Fruit fly (Drosophila melanogaster): Measurements from ENCODE around the gene Cpr64Ac.
A peak's percentile ranks its signal among the peaks of the same experiment; 100 is the strongest.

DNA sequence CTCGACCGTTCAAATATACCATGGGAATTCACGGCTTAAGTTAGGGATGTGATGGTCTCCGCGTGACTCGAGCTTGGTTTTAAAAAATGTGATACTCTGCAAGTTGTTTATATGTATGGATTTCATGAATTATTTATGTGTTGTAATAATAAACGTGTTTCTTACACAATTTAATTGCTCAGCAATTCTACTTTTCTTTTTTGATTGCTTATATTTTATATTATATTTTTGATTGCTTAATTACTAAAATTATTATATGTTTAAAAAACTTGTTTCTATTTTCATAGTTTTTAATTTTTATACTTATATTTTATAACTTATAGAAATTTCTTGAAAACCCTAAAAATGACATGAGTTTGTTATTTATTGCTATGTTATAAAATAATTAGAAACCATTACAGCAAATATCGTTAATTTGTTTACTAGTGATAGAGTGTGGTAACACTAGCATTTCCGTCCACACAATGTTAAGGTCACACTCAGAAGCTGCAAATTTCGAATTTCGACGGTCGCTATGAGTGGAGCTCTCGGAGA lies 41.7 kb upstream of the Cpr64Ac start, which contains the start of the genes ago and CG1265:
- peak; percentile 24 for TF ChIP-seq CG8388 (GFP tag; optimal IDR thresholded peaks at IDR 0.05)
- no peak for TF ChIP-seq ac (GFP tag; optimal IDR thresholded peaks at IDR 0.05)
- peak; percentile 39; the same call in 2 of the 4 replicates for TF ChIP-seq Dll (GFP tag; IDR thresholded peaks at IDR 0.05; ENCODE audit: partially characterized antibody)
- peak; percentile 2 for TF ChIP-seq ewg (GFP tag; optimal IDR thresholded peaks at IDR 0.05)
- no peak for TF ChIP-seq crp (GFP tag; optimal IDR thresholded peaks at IDR 0.05)
- TF ChIP-seq mld (GFP tag; IDR thresholded peaks at IDR 0.05; ENCODE audit: partially characterized antibody), result no peak
- TF ChIP-seq Vsx1 (GFP tag; optimal IDR thresholded peaks at IDR 0.05), result no peak
- TF ChIP-seq Dip3 (GFP tag; optimal IDR thresholded peaks at IDR 0.05), result no peak
- TF ChIP-seq az2 (GFP tag; optimal IDR thresholded peaks at IDR 0.05), result peak; percentile 3
- no peak for TF ChIP-seq Bteb2 (GFP tag; optimal IDR thresholded peaks at IDR 0.05)

Measured in whole organism, embryonic.